Worm (Caenorhabditis elegans): ENCODE results near the gene era-1.

era-1 gene

DNA sequence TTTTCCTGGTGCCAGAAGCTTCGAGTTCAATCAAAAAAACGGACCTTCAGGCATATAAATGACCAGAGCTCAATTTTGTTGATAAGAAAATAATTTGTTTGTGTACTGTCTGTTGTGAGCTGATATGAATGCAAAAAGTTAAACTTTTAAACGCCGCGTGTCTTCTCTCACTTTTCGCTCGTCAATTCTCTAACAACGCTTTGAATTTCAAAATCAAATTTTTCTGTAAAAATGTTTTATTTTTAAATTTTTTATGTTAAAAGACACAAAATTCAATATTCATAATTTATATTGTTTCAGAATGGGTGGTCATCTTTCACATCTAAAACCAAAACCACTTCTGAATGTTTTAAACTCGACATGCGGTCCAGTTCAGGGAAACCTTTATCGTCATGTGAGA, 28.9 kb upstream of the era-1 start, which contains the start of gene cest-31:
TSS of gene cest-31 (plus strand) at position 301 of the 400 bp plus-strand sequence.
- no peak for TF ChIP-seq pros-1 (tag; optimal IDR thresholded peaks at IDR 0.05)
- no peak for TF ChIP-seq hlh-6 (tag; optimal IDR thresholded peaks at IDR 0.05)
- TF ChIP-seq ceh-14 (tag; optimal IDR thresholded peaks at IDR 0.05): no peak
- no peak for TF ChIP-seq dmd-4 (tag; optimal IDR thresholded peaks at IDR 0.05; ENCODE audit: borderline replicate concordance)
- TF ChIP-seq syd-9 (tag; optimal IDR thresholded peaks at IDR 0.05): no peak
- TF ChIP-seq odd-2 (tag; optimal IDR thresholded peaks at IDR 0.05): no peak
- no peak for TF ChIP-seq ets-4 (tag; optimal IDR thresholded peaks at IDR 0.05)
- no peak for TF ChIP-seq fkh-10 (GFP tag; optimal IDR thresholded peaks at IDR 0.05)
- no peak for TF ChIP-seq sox-2 (GFP tag; IDR thresholded peaks at IDR 0.05)
- TF ChIP-seq nhr-11 (tag; optimal IDR thresholded peaks at IDR 0.05): no peak
- TF ChIP-seq elt-2 (tag; optimal IDR thresholded peaks at IDR 0.05): no peak
- no peak for TF ChIP-seq pha-4 (tag; optimal IDR thresholded peaks at IDR 0.05)
- TF ChIP-seq ceh-34 (tag; optimal IDR thresholded peaks at IDR 0.05): no peak
- no peak for TF ChIP-seq nfya-1 (tag; optimal IDR thresholded peaks at IDR 0.05)
- no peak for TF ChIP-seq hlh-13 (GFP tag; optimal IDR thresholded peaks at IDR 0.05)

DNA sequence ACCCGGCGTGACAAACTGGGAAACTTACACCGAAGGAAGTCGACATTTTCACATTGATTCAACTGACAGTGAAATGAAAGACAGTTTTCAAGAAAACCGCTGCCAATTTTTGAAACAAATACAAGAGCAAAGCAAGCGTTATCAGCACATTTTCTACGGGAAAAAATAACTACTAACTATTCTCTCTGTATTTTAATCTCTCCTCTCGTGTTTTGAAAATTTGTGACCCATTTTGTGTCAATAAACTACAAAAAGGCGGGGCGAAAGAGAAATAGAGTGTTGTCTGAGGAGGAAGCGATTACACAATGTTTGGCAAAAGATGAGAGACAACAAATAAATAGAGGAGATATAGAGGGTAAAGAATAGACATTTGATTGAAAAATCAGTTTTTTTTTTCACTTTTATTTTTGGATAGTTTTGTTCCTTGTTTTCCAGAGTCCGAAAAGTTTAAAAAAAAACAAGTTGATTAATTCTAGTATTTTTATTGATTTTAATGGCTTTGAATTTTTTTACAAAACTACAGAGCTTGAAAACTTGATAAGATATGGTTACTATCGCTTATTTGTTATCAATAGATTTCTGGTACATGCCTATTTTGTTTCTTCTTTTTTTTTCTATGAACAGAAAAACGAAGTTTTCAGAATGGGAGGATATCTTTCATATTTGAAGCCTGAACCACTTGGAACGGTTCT, 26.6 kb upstream of the era-1 start, which contains the start of gene cest-34:
TSS of gene cest-34 (plus strand) at position 642 of the 692 bp plus-strand sequence.
- TF ChIP-seq hlh-13 (GFP tag; optimal IDR thresholded peaks at IDR 0.05) (no peak), pha-2 (tag; optimal IDR thresholded peaks at IDR 0.05) (no peak)

DNA sequence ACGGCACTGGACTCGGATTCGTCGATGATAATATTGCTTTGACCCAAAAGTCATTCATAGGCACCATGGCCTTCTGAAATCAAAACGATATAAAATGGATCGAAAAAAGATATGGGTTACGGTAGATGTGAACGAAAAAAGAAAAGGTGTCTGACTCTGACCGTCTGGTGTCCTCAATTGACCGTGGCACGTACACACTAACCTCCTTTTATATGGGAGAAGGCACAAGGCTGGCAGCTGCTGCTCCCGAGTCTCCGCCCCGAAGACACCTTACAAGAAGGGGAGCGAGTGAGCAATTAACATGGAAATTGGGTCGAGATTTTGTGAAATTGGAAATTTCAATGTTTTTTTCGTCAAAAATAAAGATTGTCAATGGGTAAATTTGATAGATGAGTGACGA, 21.4 kb upstream of the era-1 start, which contains the start of gene egl-46:
TSS of gene egl-46 (minus strand) at position 73 of the 400 bp plus-strand sequence.
- TF ChIP-seq hlh-8 (tag; optimal IDR thresholded peaks at IDR 0.05): no peak
- no peak for TF ChIP-seq fkh-10 (GFP tag; optimal IDR thresholded peaks at IDR 0.05)
- TF ChIP-seq tbx-2 (tag; optimal IDR thresholded peaks at IDR 0.05): no peak
- no peak for TF ChIP-seq npax-4 (tag; optimal IDR thresholded peaks at IDR 0.05)
- TF ChIP-seq pax-1 (tag; optimal IDR thresholded peaks at IDR 0.05): no peak
- TF ChIP-seq nhr-232 (tag; optimal IDR thresholded peaks at IDR 0.05): no peak
- no peak for TF ChIP-seq unc-86 (tag; optimal IDR thresholded peaks at IDR 0.05)
- no peak for TF ChIP-seq tbx-7 (tag; optimal IDR thresholded peaks at IDR 0.05)
- no peak for TF ChIP-seq hlh-13 (GFP tag; optimal IDR thresholded peaks at IDR 0.05)
- TF ChIP-seq hlh-30 (tag; optimal IDR thresholded peaks at IDR 0.05; ENCODE audit: insufficient read depth): no peak
- TF ChIP-seq ama-1 (optimal IDR thresholded peaks at IDR 0.05): no peak
- no peak for TF ChIP-seq mec-3 (tag; optimal IDR thresholded peaks at IDR 0.05; ENCODE audit: borderline replicate concordance)
- no peak for TF ChIP-seq nfya-1 (tag; optimal IDR thresholded peaks at IDR 0.05)
- no peak for TF ChIP-seq ttx-3 (tag; optimal IDR thresholded peaks at IDR 0.05)
- TF ChIP-seq che-1 (tag; optimal IDR thresholded peaks at IDR 0.05): no peak
- TF ChIP-seq ref-2 (tag; optimal IDR thresholded peaks at IDR 0.05): no peak
- no peak for TF ChIP-seq sdc-2 (tag; optimal IDR thresholded peaks at IDR 0.05)
- no peak for TF ChIP-seq ztf-16 (tag; optimal IDR thresholded peaks at IDR 0.05)
- no peak for TF ChIP-seq lim-6 (tag; optimal IDR thresholded peaks at IDR 0.05)
- TF ChIP-seq ceh-2 (tag; optimal IDR thresholded peaks at IDR 0.05): no peak

DNA sequence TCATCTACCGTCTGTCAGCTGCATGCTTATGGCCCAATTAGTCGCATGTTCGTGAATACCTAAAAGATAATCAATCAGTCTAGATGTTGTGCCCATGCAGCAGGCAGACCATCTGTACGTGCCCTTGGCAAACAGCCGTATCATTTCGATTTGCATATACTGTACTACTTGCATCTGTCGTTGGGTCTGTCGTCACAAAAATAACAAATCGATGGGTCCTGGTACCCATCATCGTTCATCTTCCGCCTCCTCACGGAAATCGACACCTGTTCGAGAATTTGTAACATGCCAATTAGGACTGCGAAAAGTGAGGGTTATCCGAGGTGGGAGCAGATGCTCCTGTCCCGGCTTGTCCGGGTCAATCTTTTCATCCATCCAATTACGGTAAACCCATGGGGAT, 19.6 kb upstream of the era-1 start:
- TF ChIP-seq ama-1 (optimal IDR thresholded peaks at IDR 0.05): no peak
- no peak for TF ChIP-seq ceh-19 (GFP tag; optimal IDR thresholded peaks at IDR 0.05)
- no peak for TF ChIP-seq mec-3 (tag; optimal IDR thresholded peaks at IDR 0.05; ENCODE audit: borderline replicate concordance)
- no peak for TF ChIP-seq pha-2 (tag; optimal IDR thresholded peaks at IDR 0.05)
- no peak for TF ChIP-seq ceh-2 (tag; optimal IDR thresholded peaks at IDR 0.05)
- no peak for TF ChIP-seq npax-4 (tag; optimal IDR thresholded peaks at IDR 0.05)

DNA sequence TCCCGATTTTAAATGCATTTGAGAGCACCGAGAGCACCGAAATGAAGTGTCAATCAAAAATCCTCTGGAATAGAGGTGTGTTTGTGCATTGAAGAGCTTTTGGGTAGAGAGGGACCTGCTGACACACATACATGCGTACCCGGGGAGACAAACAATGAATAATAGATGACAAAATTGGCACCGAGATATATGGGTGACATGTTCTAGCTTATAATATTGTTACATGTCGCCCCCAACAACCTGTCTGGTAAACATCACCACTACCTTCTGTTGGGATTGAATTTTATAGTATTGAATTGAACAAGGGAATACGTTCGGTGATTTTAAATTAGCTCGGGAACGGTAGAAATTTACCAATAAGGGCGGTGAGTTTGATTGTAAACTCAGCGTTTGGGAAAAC, 19.1 kb upstream of the era-1 start:
- TF ChIP-seq pros-1 (tag; optimal IDR thresholded peaks at IDR 0.05): no peak
- TF ChIP-seq npax-4 (tag; optimal IDR thresholded peaks at IDR 0.05): no peak
- TF ChIP-seq ahr-1 (tag; optimal IDR thresholded peaks at IDR 0.05): no peak
- no peak for TF ChIP-seq ceh-22 (tag; optimal IDR thresholded peaks at IDR 0.05)
- no peak for TF ChIP-seq ceh-31 (tag; optimal IDR thresholded peaks at IDR 0.05)
- no peak for TF ChIP-seq T23F11.4 (GFP tag; optimal IDR thresholded peaks at IDR 0.05)
- TF ChIP-seq ceh-9 (tag; optimal IDR thresholded peaks at IDR 0.05): no peak
- TF ChIP-seq unc-42 (tag; optimal IDR thresholded peaks at IDR 0.05): no peak
- TF ChIP-seq gmeb-2 (tag; optimal IDR thresholded peaks at IDR 0.05): no peak
- no peak for TF ChIP-seq sox-4 (tag; optimal IDR thresholded peaks at IDR 0.05)
- no peak for TF ChIP-seq F13H6.1 (tag; optimal IDR thresholded peaks at IDR 0.05)
